Worm (Caenorhabditis elegans): ENCODE data around the gene lec-4.
A peak's percentile ranks its signal among the peaks of the same experiment; 100 is the strongest.

The lec-4 gene

DNA sequence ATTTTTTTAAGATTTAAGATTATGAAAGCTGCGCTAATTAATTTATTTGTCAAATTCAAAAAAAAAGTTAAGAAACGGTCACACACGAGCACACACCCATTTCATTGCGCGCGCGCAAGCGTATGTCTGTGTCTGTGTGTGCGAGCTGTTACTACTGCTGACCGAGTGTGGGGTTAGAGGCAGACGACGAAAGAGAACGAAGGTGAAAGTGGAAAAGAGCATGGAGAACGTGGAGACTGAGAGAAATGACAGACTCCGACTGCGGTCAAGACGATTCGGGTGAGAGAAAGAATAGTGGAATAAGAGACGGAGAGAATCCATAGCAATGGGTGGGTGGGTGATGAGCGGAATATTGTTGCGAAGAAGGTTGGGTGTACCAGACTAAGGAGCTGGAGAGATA, 47.0 kb upstream of the lec-4 start (continued):
- TF ChIP-seq egl-43 (GFP tag; IDR thresholded peaks at IDR 0.05) (peak; percentile 78), T20F7.1 (GFP tag; optimal IDR thresholded peaks at IDR 0.05) (no peak), ceh-44 (GFP tag; IDR thresholded peaks at IDR 0.05) (no peak), spr-3 (GFP tag; optimal IDR thresholded peaks at IDR 0.05) (no peak), aly-2 (tag; optimal IDR thresholded peaks at IDR 0.05) (no peak), madf-5 (GFP tag; IDR thresholded peaks at IDR 0.05) (no peak), skn-1 (tag; optimal IDR thresholded peaks at IDR 0.05) (no peak), vab-7 (GFP tag; IDR thresholded peaks at IDR 0.05) (no peak), set-16 (GFP tag; IDR thresholded peaks at IDR 0.05) (peak; percentile 31; the same call in 1 of the 2 replicates), mdl-1 (tag; optimal IDR thresholded peaks at IDR 0.05) (peak; percentile 43 to 86), zag-1 (tag; optimal IDR thresholded peaks at IDR 0.05) (no peak), zip-2 (tag; optimal IDR thresholded peaks at IDR 0.05) (no peak), lsy-2 (tag; optimal IDR thresholded peaks at IDR 0.05) (peak in 1 of 2 experiments; percentile 75), lin-38 (GFP tag; IDR thresholded peaks at IDR 0.05) (no peak), ceh-82 (tag; optimal IDR thresholded peaks at IDR 0.05) (no peak), F49E8.2 (tag; optimal IDR thresholded peaks at IDR 0.05; ENCODE audit: borderline replicate concordance) (no peak), hif-1 (tag; optimal IDR thresholded peaks at IDR 0.05) (peak in 1 of 2 experiments; percentile 51), duxl-1 (tag; optimal IDR thresholded peaks at IDR 0.05; ENCODE audit: poor library complexity) (no peak), hlh-30 (tag; optimal IDR thresholded peaks at IDR 0.05; ENCODE audit: insufficient read depth) (peak; percentile 93), snpc-4 (tag; optimal IDR thresholded peaks at IDR 0.05) (no peak), Y105C5A.15 (GFP tag; IDR thresholded peaks at IDR 0.05) (no peak), daf-19 (GFP tag; conservative IDR thresholded peaks at IDR 0.05) (no peak), Y5F2A.4 (GFP tag; optimal IDR thresholded peaks at IDR 0.05) (no peak)

DNA sequence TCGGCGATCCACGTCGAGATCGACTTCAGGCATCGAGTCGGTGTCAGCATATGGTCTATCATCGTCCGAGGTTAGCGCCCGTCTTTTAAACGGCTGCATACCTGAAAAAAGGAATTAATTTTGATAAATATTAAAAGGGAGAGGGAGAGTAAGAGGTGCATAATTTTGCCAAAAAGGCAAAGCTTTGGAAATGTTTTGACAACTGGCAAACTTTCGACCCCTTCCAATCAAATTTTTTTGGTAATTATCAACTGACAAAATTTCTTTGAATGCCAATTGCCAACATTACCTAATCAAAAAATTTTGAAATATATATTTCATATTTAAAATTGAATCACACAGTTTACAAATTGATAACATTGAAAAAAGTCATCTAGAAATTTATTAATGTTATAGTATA, 46.5 kb upstream of the lec-4 start, which contains the start of gene dpy-27:
dpy-27 (minus strand) TSS at position 101 of the 400 bp plus-strand sequence.
- TF ChIP-seq spr-3 (GFP tag; optimal IDR thresholded peaks at IDR 0.05): no peak
- TF ChIP-seq arid-1 (GFP tag; conservative IDR thresholded peaks at IDR 0.05): no peak
- no peak for TF ChIP-seq lsy-2 (tag; optimal IDR thresholded peaks at IDR 0.05)
- no peak for TF ChIP-seq lin-29 (GFP tag; IDR thresholded peaks at IDR 0.05)
- no peak for TF ChIP-seq F44E2.7 (GFP tag; IDR thresholded peaks at IDR 0.05)
- TF ChIP-seq sdz-12 (GFP tag; optimal IDR thresholded peaks at IDR 0.05): no peak
- TF ChIP-seq dve-1 (tag; optimal IDR thresholded peaks at IDR 0.05; ENCODE audit: insufficient read depth): no peak
- TF ChIP-seq hmg-1.1 (GFP tag; IDR thresholded peaks at IDR 0.05): no peak
- TF ChIP-seq mxl-2 (GFP tag; conservative IDR thresholded peaks at IDR 0.05): no peak
- no peak for TF ChIP-seq mdl-1 (tag; optimal IDR thresholded peaks at IDR 0.05)
- no peak for TF ChIP-seq php-3 (GFP tag; IDR thresholded peaks at IDR 0.05)
- no peak for TF ChIP-seq cey-2 (tag; optimal IDR thresholded peaks at IDR 0.05; ENCODE audit: borderline replicate concordance, insufficient read depth)
- no peak for TF ChIP-seq ceh-44 (GFP tag; IDR thresholded peaks at IDR 0.05)

DNA sequence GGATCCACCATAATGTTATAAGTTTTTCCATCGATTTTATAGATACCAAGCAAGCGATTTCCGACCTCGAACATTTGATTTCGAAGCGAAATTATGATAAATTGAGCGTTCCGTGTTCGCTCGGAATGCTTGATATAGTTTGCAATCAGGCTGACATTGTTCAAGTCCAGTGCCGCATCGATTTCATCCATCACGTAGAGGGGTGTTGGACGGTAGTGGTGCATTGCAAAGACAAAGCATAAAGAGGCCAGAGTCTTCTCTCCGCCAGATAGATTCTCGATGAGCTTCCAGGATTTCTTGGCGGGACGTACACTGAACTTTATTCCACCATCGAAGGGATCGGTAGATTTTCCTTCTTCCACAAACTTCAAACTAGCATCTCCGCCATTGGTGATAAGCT, 41.3 kb upstream of the lec-4 start:
- TF ChIP-seq daf-12 (tag; optimal IDR thresholded peaks at IDR 0.05): no peak
- TF ChIP-seq unc-62 (GFP tag; optimal IDR thresholded peaks at IDR 0.05 in 1 of 2): peak in 1 of 2 experiments; percentile 94
- TF ChIP-seq unc-62 (tag; optimal IDR thresholded peaks at IDR 0.05): no peak

DNA sequence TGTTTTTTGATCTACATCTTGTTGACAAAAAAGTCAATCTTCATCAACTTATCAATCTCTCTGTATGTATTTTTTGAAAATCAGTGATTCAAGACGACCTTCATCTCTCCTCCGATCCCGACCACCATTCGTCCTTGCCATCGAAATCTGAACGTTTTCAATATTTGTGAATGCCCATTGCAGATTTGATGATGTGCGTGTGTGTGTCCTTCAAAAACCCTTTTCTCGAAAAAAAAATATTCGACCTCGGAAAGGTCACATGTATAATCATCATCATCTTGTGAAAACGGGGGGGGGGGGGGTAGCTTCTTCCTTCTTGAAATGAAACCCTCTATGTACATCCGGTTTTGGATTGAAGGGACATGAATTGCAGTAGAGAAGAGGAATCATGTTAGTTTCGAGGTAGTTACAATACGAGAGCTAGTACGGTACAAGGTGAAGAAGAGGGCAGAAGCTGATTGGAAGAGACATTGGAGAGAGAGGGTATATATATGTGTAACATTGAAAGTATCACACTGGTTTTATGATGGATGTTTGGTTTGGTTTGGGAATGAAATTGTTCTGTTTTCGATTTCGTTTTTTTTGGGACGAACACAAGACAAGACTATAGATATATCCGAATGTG, 39.4 kb upstream of the lec-4 start:
- no peak for TF ChIP-seq ceh-82 (tag; optimal IDR thresholded peaks at IDR 0.05)
- TF ChIP-seq fkh-10 (GFP tag; optimal IDR thresholded peaks at IDR 0.05): no peak
- no peak for TF ChIP-seq unc-39 (tag; optimal IDR thresholded peaks at IDR 0.05)
- no peak for TF ChIP-seq hlh-11 (tag; optimal IDR thresholded peaks at IDR 0.05)
- no peak for TF ChIP-seq ctbp-1 (GFP tag; IDR thresholded peaks at IDR 0.05)
- TF ChIP-seq mdt-29 (GFP tag; IDR thresholded peaks at IDR 0.05): no peak
- peak; percentile 53 for TF ChIP-seq hlh-30 (tag; optimal IDR thresholded peaks at IDR 0.05; ENCODE audit: insufficient read depth)
- no peak for TF ChIP-seq vab-7 (GFP tag; IDR thresholded peaks at IDR 0.05)
- TF ChIP-seq lin-39 (tag; optimal IDR thresholded peaks at IDR 0.05): no peak
- TF ChIP-seq F26F4.8 (GFP tag; conservative IDR thresholded peaks at IDR 0.05): no peak
- TF ChIP-seq F49E8.2 (tag; optimal IDR thresholded peaks at IDR 0.05; ENCODE audit: borderline replicate concordance): no peak
- no peak for TF ChIP-seq duxl-1 (tag; optimal IDR thresholded peaks at IDR 0.05; ENCODE audit: poor library complexity)
- TF ChIP-seq daf-19 (GFP tag; conservative IDR thresholded peaks at IDR 0.05): no peak
- TF ChIP-seq daf-16 (GFP tag; optimal IDR thresholded peaks at IDR 0.05): no peak
- no peak for TF ChIP-seq daf-16 (tag; optimal IDR thresholded peaks at IDR 0.05)
- TF ChIP-seq nhr-42 (GFP tag; IDR thresholded peaks at IDR 0.05): no peak
- no peak for TF ChIP-seq pqm-1 (tag; optimal IDR thresholded peaks at IDR 0.05)

All from whole organism, L4 larva.